Worm (Caenorhabditis elegans): ENCODE measurements around the gene cit-1.1.
A peak's percentile ranks its signal among the peaks of the same experiment; 100 is the strongest.

DNA sequence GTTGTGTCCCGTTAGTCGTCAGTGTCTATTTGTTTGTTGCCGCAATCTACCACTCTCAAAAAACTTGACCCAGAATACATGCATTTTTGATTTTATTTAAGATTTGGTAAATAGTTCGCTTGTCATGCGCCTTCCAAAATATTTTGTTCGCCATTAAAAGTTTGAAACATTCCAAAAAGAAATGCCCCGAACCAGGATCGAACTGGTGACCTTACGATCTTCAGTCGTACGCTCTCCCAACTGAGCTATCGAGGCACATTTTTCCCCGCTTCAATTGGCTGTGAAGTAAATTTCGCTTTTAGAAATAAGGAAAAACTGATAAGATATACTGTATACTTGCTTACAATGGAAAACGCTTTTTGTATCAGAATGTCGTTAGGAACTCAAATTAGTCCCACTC lies 31.3 kb downstream of the cit-1.1 start:
- TF ChIP-seq unc-130 (GFP tag; optimal IDR thresholded peaks at IDR 0.05) (no peak), unc-62 (GFP tag; optimal IDR thresholded peaks at IDR 0.05) (no peak), lsy-27 (tag; optimal IDR thresholded peaks at IDR 0.05; ENCODE audit: borderline replicate concordance, insufficient read depth) (no peak), hlh-26 (GFP tag; conservative IDR thresholded peaks at IDR 0.05) (no peak), ztf-22 (GFP tag; optimal IDR thresholded peaks at IDR 0.05) (no peak), F52B5.7 (tag; optimal IDR thresholded peaks at IDR 0.05) (no peak), lin-26 (GFP tag; IDR thresholded peaks at IDR 0.05) (peak; percentile 66), dpl-1 (GFP tag; optimal IDR thresholded peaks at IDR 0.05) (no peak), zim-3 (tag; optimal IDR thresholded peaks at IDR 0.05) (no peak), efl-1 (GFP tag; optimal IDR thresholded peaks at IDR 0.05) (no peak), ceh-100 (GFP tag; IDR thresholded peaks at IDR 0.05) (no peak), ceh-27 (GFP tag; optimal IDR thresholded peaks at IDR 0.05) (no peak)
